Fruit fly (Drosophila melanogaster): ENCODE results near the gene Prps.

Gene Prps

dm6 chr3L:9690798-9691475 lies 5.6 kb downstream of the Prps start (continued):
- peak; percentile 28 for TF ChIP-seq CG1233 (GFP tag; optimal IDR thresholded peaks at IDR 0.05)
- TF ChIP-seq CrebB (tag; optimal IDR thresholded peaks at IDR 0.05), result no peak
- no peak for TF ChIP-seq hbn (GFP tag; IDR thresholded peaks at IDR 0.05; ENCODE audit: partially characterized antibody)
- no peak for TF ChIP-seq CG8478 (optimal IDR thresholded peaks at IDR 0.05)
- no peak for TF ChIP-seq Kr (GFP tag; optimal IDR thresholded peaks at IDR 0.05)
- TF ChIP-seq mld (GFP tag; IDR thresholded peaks at IDR 0.05; ENCODE audit: partially characterized antibody), result no peak
- no peak for TF ChIP-seq CTCF (GFP tag; optimal IDR thresholded peaks at IDR 0.05)
- peak; percentile 39 for TF ChIP-seq D19B (GFP tag; optimal IDR thresholded peaks at IDR 0.05)
- peak; percentile 58 for TF ChIP-seq CoRest (tag; optimal IDR thresholded peaks at IDR 0.05)
- TF ChIP-seq sna (GFP tag; IDR thresholded peaks at IDR 0.05; ENCODE audit: partially characterized antibody), result no peak
- no peak for TF ChIP-seq dm (GFP tag; optimal IDR thresholded peaks at IDR 0.05)
- TF ChIP-seq NK7.1 (GFP tag; optimal IDR thresholded peaks at IDR 0.05), result no peak
- no peak for TF ChIP-seq ewg (GFP tag; optimal IDR thresholded peaks at IDR 0.05)
- no peak for TF ChIP-seq CG8765 (GFP tag; IDR thresholded peaks at IDR 0.05)
- TF ChIP-seq Neu2 (GFP tag; optimal IDR thresholded peaks at IDR 0.05; ENCODE audit: borderline replicate concordance), result no peak
- no peak for TF ChIP-seq cas (GFP tag; IDR thresholded peaks at IDR 0.05)
- TF ChIP-seq gsb-n (tag; optimal IDR thresholded peaks at IDR 0.05), result no peak
- peak; percentile 61 for TF ChIP-seq nau (GFP tag; optimal IDR thresholded peaks at IDR 0.05)
- no peak for TF ChIP-seq dmrt11E (tag; optimal IDR thresholded peaks at IDR 0.05)
- no peak for TF ChIP-seq dimm (GFP tag; IDR thresholded peaks at IDR 0.05)
- TF ChIP-seq TFAM (GFP tag; optimal IDR thresholded peaks at IDR 0.05), result no peak
- TF ChIP-seq salm (tag; optimal IDR thresholded peaks at IDR 0.05), result no peak
- no peak for TF ChIP-seq ash1 (GFP tag; optimal IDR thresholded peaks at IDR 0.05)
- no peak for TF ChIP-seq Atf3 (GFP tag; optimal IDR thresholded peaks at IDR 0.05)
- TF ChIP-seq CG18476 (GFP tag; optimal IDR thresholded peaks at IDR 0.05), result no peak
- TF ChIP-seq Stat92E (GFP tag; optimal IDR thresholded peaks at IDR 0.05), result no peak
- TF ChIP-seq lola (GFP tag; optimal IDR thresholded peaks at IDR 0.05), result no peak
- no peak for TF ChIP-seq Lhr (GFP tag; optimal IDR thresholded peaks at IDR 0.05)
- no peak for TF ChIP-seq Lim3 (GFP tag; IDR thresholded peaks at IDR 0.05)
- peak; percentile 46 for TF ChIP-seq CG10209 (GFP tag; optimal IDR thresholded peaks at IDR 0.05)
- no peak for TF ChIP-seq CG9215 (GFP tag; IDR thresholded peaks at IDR 0.05)
- TF ChIP-seq toy (GFP tag; IDR thresholded peaks at IDR 0.05), result no peak
- no peak for TF ChIP-seq CG8388 (GFP tag; optimal IDR thresholded peaks at IDR 0.05)
- TF ChIP-seq CG18619 (GFP tag; optimal IDR thresholded peaks at IDR 0.05), result peak; percentile 29
- no peak for TF ChIP-seq NC2β (GFP tag; optimal IDR thresholded peaks at IDR 0.05)
- TF ChIP-seq slou (GFP tag; optimal IDR thresholded peaks at IDR 0.05), result no peak
- no peak for TF ChIP-seq Eip74EF (GFP tag; optimal IDR thresholded peaks at IDR 0.05)
- no peak for TF ChIP-seq Rx (GFP tag; IDR thresholded peaks at IDR 0.05)
- TF ChIP-seq pnt (GFP tag; optimal IDR thresholded peaks at IDR 0.05), result no peak
- TF ChIP-seq C15 (GFP tag; IDR thresholded peaks at IDR 0.05), result no peak
- TF ChIP-seq dysf (GFP tag; IDR thresholded peaks at IDR 0.05), result peak; percentile 40; the same call in 2 of the 3 replicates
- TF ChIP-seq BEAF-32 (GFP tag; optimal IDR thresholded peaks at IDR 0.05), result no peak
- TF ChIP-seq YL-1 (GFP tag; optimal IDR thresholded peaks at IDR 0.05), result no peak
- TF ChIP-seq CG12659 (GFP tag; optimal IDR thresholded peaks at IDR 0.05), result peak; percentile 58
- TF ChIP-seq Fer3 (tag; optimal IDR thresholded peaks at IDR 0.05), result peak; percentile 57
- no peak for TF ChIP-seq CG2889 (GFP tag; IDR thresholded peaks at IDR 0.05)
- TF ChIP-seq CG43689 (GFP tag; IDR thresholded peaks at IDR 0.05), result no peak
- TF ChIP-seq corto (GFP tag; optimal IDR thresholded peaks at IDR 0.05), result no peak
- TF ChIP-seq cg (GFP tag; optimal IDR thresholded peaks at IDR 0.05), result no peak
- no peak for TF ChIP-seq CG32772 (GFP tag; IDR thresholded peaks at IDR 0.05)

Measured in whole organism, embryonic.